Worm (Caenorhabditis elegans): ENCODE results near the gene W08F4.12.

Gene W08F4.12

DNA sequence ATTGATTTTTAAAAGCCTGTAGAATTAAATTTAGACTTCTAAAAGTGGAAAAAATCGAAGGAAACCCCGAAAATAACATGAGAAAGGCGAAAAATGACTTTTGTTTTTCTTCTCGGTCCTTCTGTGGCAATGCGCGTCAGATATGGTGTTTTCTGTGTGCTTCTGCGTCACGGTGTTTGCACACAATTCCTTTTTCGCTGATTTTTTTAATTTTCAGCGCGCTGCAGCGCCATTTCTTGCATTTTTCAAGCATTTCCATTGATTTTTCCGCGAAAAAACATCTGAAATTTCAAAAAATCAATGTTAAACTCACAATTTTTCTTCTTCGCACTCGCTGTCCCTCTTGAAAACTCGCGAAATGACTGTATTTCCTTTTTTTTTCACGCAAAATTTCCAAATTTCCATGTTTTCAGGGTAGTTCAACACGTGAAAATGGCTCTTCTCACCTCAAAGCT is 4.0 kb downstream of the W08F4.12 start, which contains the start of the genes cdc-37 and W08F4.3:
TSS of gene cdc-37 (minus strand) at position 405 of the 455 bp plus-strand sequence.
TSS of gene W08F4.3 (plus strand) at position 414 of the 455 bp plus-strand sequence.
- TF ChIP-seq unc-42 (tag; optimal IDR thresholded peaks at IDR 0.05) = peak; percentile 7
- TF ChIP-seq ceh-2 (tag; optimal IDR thresholded peaks at IDR 0.05) = no peak

DNA sequence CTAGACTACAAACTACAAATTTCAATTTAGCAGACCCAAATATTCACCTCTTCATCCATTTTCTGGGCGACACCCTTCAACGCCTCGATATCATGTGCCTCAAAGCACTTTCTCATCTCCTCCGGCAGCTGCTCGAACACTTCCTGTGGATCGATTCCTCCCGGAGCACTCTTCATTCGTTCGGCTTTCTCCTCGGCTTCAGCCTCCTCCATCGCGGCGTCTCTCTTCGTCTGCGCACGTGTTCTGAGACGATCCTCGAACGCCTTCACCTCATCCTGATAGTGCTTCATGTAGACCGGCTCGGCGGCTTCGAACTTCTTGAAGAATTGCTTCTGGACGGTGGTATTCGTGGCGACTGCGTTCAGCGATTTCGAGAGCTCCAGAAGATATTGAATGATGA is 5.4 kb downstream of the W08F4.12 start:
- TF ChIP-seq K09A11.1 (tag; optimal IDR thresholded peaks at IDR 0.05; ENCODE audit: insufficient read depth) = no peak
- no peak for TF ChIP-seq fkh-10 (GFP tag; optimal IDR thresholded peaks at IDR 0.05)
- TF ChIP-seq ceh-30 (tag; optimal IDR thresholded peaks at IDR 0.05) = no peak

DNA sequence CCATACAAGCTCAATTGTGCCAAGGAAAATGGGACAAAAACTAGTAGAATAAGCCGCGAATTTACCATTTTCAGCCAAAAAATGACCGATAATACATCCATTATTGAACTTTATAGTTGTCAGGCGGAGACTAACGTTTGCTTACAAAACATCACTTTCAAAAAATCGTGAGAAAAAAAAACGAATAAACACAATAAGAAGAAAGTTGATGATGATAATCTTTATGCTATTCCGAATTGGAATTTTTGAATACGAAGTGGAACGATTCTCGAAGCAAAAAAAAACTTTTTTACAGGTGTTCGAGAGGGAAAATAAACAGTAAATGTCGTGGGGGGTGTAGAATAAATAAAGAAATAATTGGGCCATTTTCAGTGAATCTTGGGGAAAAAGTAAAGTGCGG is 6.6 kb downstream of the W08F4.12 start, which contains the start of gene W08F4.7:
TSS of gene W08F4.7 (minus strand) at position 101 of the 400 bp plus-strand sequence.
- TF ChIP-seq K09A11.1 (tag; optimal IDR thresholded peaks at IDR 0.05; ENCODE audit: insufficient read depth) = no peak
- no peak for TF ChIP-seq ahr-1 (tag; optimal IDR thresholded peaks at IDR 0.05)
- no peak for TF ChIP-seq unc-55 (GFP tag; optimal IDR thresholded peaks at IDR 0.05)
- TF ChIP-seq ttx-3 (tag; optimal IDR thresholded peaks at IDR 0.05) = no peak
- no peak for TF ChIP-seq ceh-31 (tag; optimal IDR thresholded peaks at IDR 0.05)
- no peak for TF ChIP-seq ceh-22 (tag; optimal IDR thresholded peaks at IDR 0.05)
- no peak for TF ChIP-seq nhr-232 (tag; optimal IDR thresholded peaks at IDR 0.05)
- TF ChIP-seq ceh-2 (tag; optimal IDR thresholded peaks at IDR 0.05) = no peak
- no peak for TF ChIP-seq ceh-9 (tag; optimal IDR thresholded peaks at IDR 0.05)
- TF ChIP-seq pat-9 (tag; optimal IDR thresholded peaks at IDR 0.05) = no peak
- no peak for TF ChIP-seq pros-1 (tag; optimal IDR thresholded peaks at IDR 0.05)

DNA sequence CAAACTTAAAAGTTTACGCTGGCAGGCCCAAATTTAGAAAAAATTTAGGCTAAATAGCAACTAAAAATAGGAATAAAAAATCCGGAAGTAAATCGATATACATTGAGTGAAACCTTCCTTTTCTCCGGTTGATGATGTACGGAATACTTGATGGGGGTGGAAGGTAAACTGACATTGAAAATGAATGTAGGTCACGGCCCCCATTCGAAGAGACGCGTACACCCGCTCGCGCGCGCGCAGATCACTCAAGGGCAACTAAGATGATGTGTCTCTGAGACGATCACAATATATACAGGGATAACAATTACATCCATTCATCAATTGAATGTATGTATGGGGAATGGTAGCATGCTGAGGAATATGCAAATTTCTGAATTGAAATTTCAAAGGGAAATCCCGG is 10.2 kb downstream of the W08F4.12 start:
- TF ChIP-seq tbx-2 (tag; optimal IDR thresholded peaks at IDR 0.05) (no peak), ceh-2 (tag; optimal IDR thresholded peaks at IDR 0.05) (no peak), lin-11 (tag; optimal IDR thresholded peaks at IDR 0.05) (no peak), ets-4 (tag; optimal IDR thresholded peaks at IDR 0.05) (no peak)

DNA sequence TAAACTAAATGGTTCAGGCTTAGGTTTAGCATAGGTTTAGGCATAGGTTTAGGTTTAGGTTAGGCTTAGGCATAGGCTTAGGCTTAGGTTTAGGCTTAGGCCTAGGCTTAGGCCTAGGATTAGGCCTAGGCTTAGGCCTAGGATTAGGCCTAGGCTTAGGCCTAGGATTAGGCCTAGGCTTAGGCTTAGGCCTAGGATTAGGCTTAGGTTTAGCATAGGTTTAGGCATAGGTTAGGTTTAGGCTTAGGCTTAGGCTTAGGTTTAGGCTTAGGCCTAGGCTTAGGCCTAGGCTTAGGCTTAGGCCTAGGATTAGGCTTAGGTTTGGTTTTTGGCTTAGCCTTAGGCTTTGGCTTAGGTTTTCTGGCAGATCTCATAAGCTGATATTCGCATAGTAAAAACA is 10.6 kb downstream of the W08F4.12 start:
- peak; percentile 91 for TF ChIP-seq dve-1 (tag; optimal IDR thresholded peaks at IDR 0.05)

DNA sequence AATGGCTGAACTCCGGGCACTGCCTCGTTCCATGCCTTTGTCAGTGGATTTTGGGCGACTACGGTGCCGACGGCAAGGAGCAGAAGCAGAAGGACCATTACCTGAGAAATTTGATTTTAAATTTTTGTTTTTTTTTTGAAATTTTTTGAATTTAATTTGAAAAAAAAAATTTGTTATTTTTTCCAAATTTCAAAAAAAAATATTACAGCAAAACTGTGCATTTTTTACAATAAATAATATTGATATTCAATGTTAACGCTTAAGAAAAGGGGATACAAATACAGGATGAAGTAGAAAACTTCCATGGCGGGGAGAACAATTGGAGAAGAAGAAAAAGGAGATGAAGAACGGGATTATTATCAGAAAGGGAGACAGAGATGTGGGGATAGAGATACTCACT is 12.2 kb downstream of the W08F4.12 start, which contains the start of gene mlt-8:
TSS of gene mlt-8 (minus strand) at position 101 of the 400 bp plus-strand sequence.
- TF ChIP-seq zip-5 (tag; optimal IDR thresholded peaks at IDR 0.05) (no peak), pros-1 (tag; optimal IDR thresholded peaks at IDR 0.05) (no peak), F13H6.1 (tag; optimal IDR thresholded peaks at IDR 0.05) (no peak), ztf-16 (tag; optimal IDR thresholded peaks at IDR 0.05) (no peak), ceh-18 (tag; optimal IDR thresholded peaks at IDR 0.05) (no peak), pax-1 (tag; optimal IDR thresholded peaks at IDR 0.05) (no peak), lim-6 (tag; optimal IDR thresholded peaks at IDR 0.05) (no peak), C08G9.2 (tag; optimal IDR thresholded peaks at IDR 0.05) (no peak), Y22D7AL.16 (tag; optimal IDR thresholded peaks at IDR 0.05) (no peak), hlh-15 (tag; optimal IDR thresholded peaks at IDR 0.05) (no peak), unc-42 (tag; optimal IDR thresholded peaks at IDR 0.05) (no peak)

DNA sequence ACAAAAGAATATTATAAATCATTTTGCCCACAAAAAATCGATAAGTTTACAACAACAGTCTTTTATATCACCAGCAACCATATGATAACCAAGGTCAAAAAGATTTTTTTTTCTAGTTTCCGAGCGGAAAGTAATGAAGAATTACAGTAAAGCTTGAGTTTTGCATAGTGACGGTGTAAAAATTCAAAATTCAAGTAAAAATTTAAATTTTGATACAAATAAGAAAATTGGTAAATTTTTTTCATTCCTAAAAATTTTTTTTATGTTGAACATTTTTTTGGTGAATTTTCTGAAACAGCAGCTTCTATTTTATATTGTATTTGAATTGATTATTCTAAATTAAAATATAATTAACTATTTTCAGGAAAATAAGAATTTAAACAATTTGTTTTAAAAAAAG is 15.4 kb downstream of the W08F4.12 start, which contains the start of gene W08F4.5:
TSS of gene W08F4.5 (minus strand) at position 101 of the 400 bp plus-strand sequence.
- no peak for TF ChIP-seq ceh-2 (tag; optimal IDR thresholded peaks at IDR 0.05)
- no peak for TF ChIP-seq T23F11.4 (GFP tag; optimal IDR thresholded peaks at IDR 0.05)
- no peak for TF ChIP-seq ceh-14 (tag; optimal IDR thresholded peaks at IDR 0.05)
- TF ChIP-seq lin-11 (tag; optimal IDR thresholded peaks at IDR 0.05) = no peak
- TF ChIP-seq ztf-16 (tag; optimal IDR thresholded peaks at IDR 0.05) = no peak
- TF ChIP-seq nhr-11 (tag; optimal IDR thresholded peaks at IDR 0.05) = no peak
- no peak for TF ChIP-seq pros-1 (tag; optimal IDR thresholded peaks at IDR 0.05)
- TF ChIP-seq ceh-48 (tag; optimal IDR thresholded peaks at IDR 0.05) = no peak
- no peak for TF ChIP-seq eyg-1 (tag; optimal IDR thresholded peaks at IDR 0.05)
- no peak for TF ChIP-seq gmeb-2 (tag; optimal IDR thresholded peaks at IDR 0.05)
- no peak for TF ChIP-seq hlh-13 (GFP tag; optimal IDR thresholded peaks at IDR 0.05)
